Fruit fly (Drosophila melanogaster) whole organism, adult: ENCODE measurements around the gene SF2.

Experiments
- CG1620 ChIP-seq: fragments of 200-800 bp; sonication (Bioruptor generic); optimal IDR thresholded peaks from 2 replicates; lab custom pipeline; 2016; ENCODE audit warnings: missing biosample characterization, missing genetic modification characterization
- CG33017 ChIP-seq: fragments of 200-800 bp; sonication (Bioruptor generic); optimal IDR thresholded peaks from 2 replicates; lab custom pipeline; 2018; ENCODE audit warnings: missing biosample characterization, mild to moderate bottlenecking, missing genetic modification characterization, moderate library complexity
- CG7101 ChIP-seq: fragments of 200-800 bp; sonication (Bioruptor generic); optimal IDR thresholded peaks from 2 replicates; lab custom pipeline; 2018; ENCODE audit warnings: missing biosample characterization, mild to moderate bottlenecking, missing genetic modification characterization, moderate library complexity
- Mnt ChIP-seq: fragments of 200-800 bp; sonication (Bioruptor generic); optimal IDR thresholded peaks from 2 replicates; lab custom pipeline; 2016; ENCODE audit warnings: missing biosample characterization, mild to moderate bottlenecking, missing genetic modification characterization
- cnc ChIP-seq, 2 experiments: fragments of >200 bp; optimal IDR thresholded peaks; 2 replicates each; lab custom pipeline; 2017

DNA sequence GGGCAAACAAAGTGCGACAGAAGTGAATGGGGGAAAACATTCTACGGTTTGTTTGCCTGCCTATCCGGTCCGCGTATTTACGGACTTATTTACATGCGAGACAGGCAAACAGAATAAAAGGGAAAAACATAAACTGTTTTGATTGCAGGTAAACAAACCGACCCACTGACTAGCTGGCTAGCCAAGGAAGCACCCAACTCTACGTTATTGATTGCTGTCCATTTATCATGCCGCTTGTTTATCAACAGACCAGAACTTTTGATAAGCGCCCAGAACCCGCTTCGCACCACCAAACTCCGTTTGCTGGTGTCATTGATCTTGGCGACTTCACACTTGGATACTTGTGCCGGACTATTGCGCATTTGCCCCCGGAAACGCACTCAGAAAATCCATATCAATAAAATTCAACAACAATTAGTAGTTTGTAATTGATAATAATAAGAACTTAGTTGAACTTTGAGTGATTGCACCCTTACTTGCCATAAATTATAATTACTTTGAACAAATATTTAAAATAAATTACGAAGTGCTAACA lies 9.9 kb downstream of the SF2 start:
- TF ChIP-seq cnc (optimal IDR thresholded peaks at IDR 0.05; lab: Kevin White, UChicago) (no peak), CG33017 (no peak), CG7101 (tag; lab: Kevin White, UChicago) (no peak), Mnt (GFP tag; lab: Kevin White, UChicago) (no peak), CG1620 (GFP tag; lab: Kevin White, UChicago) (no peak)
